Worm (Caenorhabditis elegans) whole organism, L4/young adult: ENCODE data around the gene clc-6.

Experiments
- W03F9.2 ChIP-seq: fragments of 150-350 bp; optimal IDR thresholded peaks from 2 replicates; lab custom pipeline; 2014; ENCODE audit warnings: missing biosample characterization, missing genetic modification characterization
- dao-5 ChIP-seq: sonication (generic microtip); optimal IDR thresholded peaks from 2 replicates; lab custom pipeline; 2016; ENCODE audit warnings: missing genotype, missing genetic modification characterization, moderate library complexity, missing compliant biosample characterization
- him-1 ChIP-seq: sonication (generic microtip); optimal IDR thresholded peaks from 2 replicates; lab custom pipeline; 2016; ENCODE audit warnings: missing genotype, missing genetic modification reagents, missing genetic modification characterization, missing compliant biosample characterization

DNA sequence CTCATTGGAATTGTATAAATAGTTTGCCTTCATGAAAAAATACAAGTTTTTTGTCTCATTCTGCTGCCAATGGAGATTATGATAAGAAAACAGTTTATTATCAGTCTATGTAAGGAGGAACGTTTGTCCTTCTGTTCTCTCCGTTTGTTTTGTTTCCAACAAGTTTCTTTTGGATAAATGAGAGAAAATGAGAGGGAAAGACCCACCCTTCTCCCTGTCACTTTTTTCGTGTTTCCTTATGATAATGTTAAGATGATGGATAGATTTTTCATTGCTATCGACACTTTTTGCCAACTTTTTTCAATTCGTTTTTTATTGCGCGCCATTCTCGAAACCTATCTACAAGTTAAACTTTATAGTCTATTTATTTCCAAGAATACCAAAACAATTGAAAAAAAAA is 35.2 kb upstream of the clc-6 start:
- no peak for TF ChIP-seq him-1 (tag; lab: Kevin White, UChicago)
- no peak for TF ChIP-seq W03F9.2 (tag; lab: Kevin White, UChicago)
- no peak for TF ChIP-seq dao-5 (tag; lab: Kevin White, UChicago)
